Worm (Caenorhabditis elegans) whole organism, early embryonic: ENCODE data around the gene K03H1.13.

Source experiments
- B0310.2 ChIP-seq: sonication (generic microtip); optimal IDR thresholded peaks from 2 replicates; lab custom pipeline; 2016; ENCODE audit warnings: mild to moderate bottlenecking, missing genetic modification characterization, missing compliant biosample characterization
- F13C5.2 ChIP-seq: sonication (generic microtip); optimal IDR thresholded peaks from 2 replicates; lab custom pipeline; 2017; ENCODE audit warnings: mild to moderate bottlenecking, missing genetic modification characterization, inconsistent platforms, missing compliant biosample characterization
- aly-1 ChIP-seq: sonication (generic microtip); optimal IDR thresholded peaks from 2 replicates; lab custom pipeline; 2016; ENCODE audit warnings: missing genetic modification characterization, missing compliant biosample characterization
- ama-1 ChIP-seq: fragments of 150-350 bp; optimal IDR thresholded peaks from 2 replicates; lab custom pipeline; 2014
- ceh-13 ChIP-seq: fragments of 200-800 bp; sonication (Bioruptor generic); optimal IDR thresholded peaks from 2 replicates; lab custom pipeline; 2018; ENCODE audit warnings: mild to moderate bottlenecking, missing genetic modification characterization, missing compliant biosample characterization
- ceh-36 ChIP-seq: sonication (generic microtip); optimal IDR thresholded peaks from 2 replicates; lab custom pipeline; 2016; ENCODE audit warnings: missing genetic modification characterization, inconsistent platforms, missing compliant biosample characterization
- ets-7 ChIP-seq: sonication (generic microtip); optimal IDR thresholded peaks from 2 replicates; lab custom pipeline; 2016; ENCODE audit warnings: missing genotype, missing genetic modification characterization, missing compliant biosample characterization
- flt-1 ChIP-seq: fragments of 200-800 bp; sonication (Bioruptor generic); IDR thresholded peaks from 2 replicates; pipeline ENCODE4 v1.3.6; 2022; ENCODE audit warnings: missing genetic modification characterization, missing compliant biosample characterization
- hmbx-1 ChIP-seq: sonication (generic microtip); optimal IDR thresholded peaks from 2 replicates; lab custom pipeline; 2016; ENCODE audit warnings: mild to moderate bottlenecking, missing genetic modification characterization, missing compliant biosample characterization
- hmg-4 ChIP-seq: fragments of 200-800 bp; sonication (Bioruptor generic); optimal IDR thresholded peaks from 2 replicates; lab custom pipeline; 2018; ENCODE audit warnings: mild to moderate bottlenecking, missing genetic modification characterization, missing compliant biosample characterization
- hnd-1 ChIP-seq: sonication (generic microtip); optimal IDR thresholded peaks from 2 replicates; lab custom pipeline; 2016; ENCODE audit warnings: missing genetic modification characterization, missing compliant biosample characterization
- pes-1 ChIP-seq: fragments of 200-800 bp; sonication (Bioruptor generic); IDR thresholded peaks from 2 replicates; pipeline ENCODE4 v1.3.6; 2022; ENCODE audit warnings: missing genetic modification reagents, missing genetic modification characterization, missing compliant biosample characterization
- scrt-1 ChIP-seq: fragments of 200-800 bp; sonication (Bioruptor generic); IDR thresholded peaks from 2 replicates; pipeline ENCODE4 v1.3.6; 2022; ENCODE audit warnings: missing genetic modification characterization, missing compliant biosample characterization
- sea-1 ChIP-seq: fragments of 200-800 bp; sonication (Bioruptor generic); conservative IDR thresholded peaks from 2 replicates; pipeline ENCODE4 v1.3.6; 2022; ENCODE audit warnings: missing genetic modification characterization, missing compliant biosample characterization
- tbx-11 ChIP-seq: fragments of 200-800 bp; sonication (Bioruptor generic); IDR thresholded peaks from 2 replicates; pipeline ENCODE4 v1.3.6; 2022; ENCODE audit warnings: missing genetic modification characterization, missing compliant biosample characterization
- tbx-37 ChIP-seq: fragments of 200-800 bp; sonication (Bioruptor generic); conservative IDR thresholded peaks from 2 replicates; pipeline ENCODE4 v1.3.6; 2022; ENCODE audit warnings: missing genetic modification reagents, missing genetic modification characterization, missing compliant biosample characterization
- tra-4 ChIP-seq: sonication (generic microtip); optimal IDR thresholded peaks from 2 replicates; lab custom pipeline; 2017; ENCODE audit warnings: missing genetic modification characterization, missing compliant biosample characterization

Gene K03H1.13

DNA sequence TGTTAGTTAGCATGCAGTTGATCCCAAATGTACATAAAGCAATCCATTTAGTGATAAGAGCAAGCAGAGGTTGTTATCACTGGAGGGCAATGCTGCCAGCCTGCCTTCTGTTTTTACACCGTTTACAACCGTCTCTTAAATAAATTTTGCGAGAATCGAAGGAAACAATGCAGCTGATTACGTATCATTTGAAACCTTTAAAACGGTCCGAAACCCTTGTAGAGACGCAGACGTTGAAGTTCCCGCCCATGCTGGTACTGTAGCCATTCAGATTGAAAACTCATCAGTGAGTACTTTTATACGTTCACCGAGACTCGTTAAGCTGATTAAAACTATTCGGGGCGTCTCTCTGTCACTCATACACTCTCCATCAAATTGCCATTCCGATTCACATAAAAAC is 19.7 kb downstream of the K03H1.13 start:
- TF ChIP-seq aly-1 (no peak), F13C5.2 (no peak), ceh-36 (tag; lab: Kevin White, UChicago) (no peak)

DNA sequence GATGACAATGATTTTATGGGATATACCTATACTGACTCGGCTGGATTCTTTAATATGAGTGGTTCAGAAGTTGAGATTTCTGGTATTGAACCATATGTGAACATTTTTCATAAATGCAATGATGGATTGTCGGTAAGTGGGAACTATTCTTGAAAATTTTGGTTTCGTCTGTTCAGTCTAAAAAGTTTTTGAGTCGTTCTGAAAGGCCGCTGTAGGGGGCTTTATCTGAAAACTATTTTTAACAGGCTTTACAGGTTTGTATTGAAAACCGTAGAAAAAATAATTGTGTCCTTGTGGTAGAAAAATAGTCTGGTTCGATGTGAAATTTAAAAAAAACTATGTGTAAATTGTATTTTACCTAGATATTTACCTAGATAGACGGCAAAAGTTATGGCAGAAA is 20.6 kb downstream of the K03H1.13 start:
- TF ChIP-seq ets-7 (tag; lab: Kevin White, UChicago) = no peak
- TF ChIP-seq sea-1 (GFP tag; lab: Robert Waterston, UW) = no peak
- TF ChIP-seq hmg-4 (GFP tag; lab: Kevin White, UChicago) = no peak
- no peak for TF ChIP-seq hmbx-1 (tag; lab: Kevin White, UChicago)
- TF ChIP-seq pes-1 = no peak
- no peak for TF ChIP-seq ceh-13 (GFP tag; lab: Kevin White, UChicago)
- no peak for TF ChIP-seq ceh-36 (tag; lab: Kevin White, UChicago)
- no peak for TF ChIP-seq scrt-1

- TF ChIP-seq sea-1 (GFP tag; lab: Robert Waterston, UW) (no peak), hnd-1 (tag; lab: Kevin White, UChicago) (no peak), B0310.2 (tag; lab: Kevin White, UChicago) (no peak), tra-4 (no peak), ceh-13 (GFP tag; lab: Kevin White, UChicago) (no peak), ets-7 (tag; lab: Kevin White, UChicago) (no peak), flt-1 (GFP tag; lab: Robert Waterston, UW) (no peak), tbx-11 (GFP tag; lab: Robert Waterston, UW) (no peak), ama-1 (no peak), aly-1 (no peak), hmg-4 (GFP tag; lab: Kevin White, UChicago) (no peak), F13C5.2 (no peak), hmbx-1 (tag; lab: Kevin White, UChicago) (no peak), tbx-37 (GFP tag; lab: Robert Waterston, UW) (no peak)
These were observed 21.4 kb downstream of the K03H1.13 start, which contains the start of gene ttr-1 for ce11 chrIII:9928777-9929176. Gene ttr-1 (plus strand): TSS chrIII:9929077.

ce11 chrIII:9927378-9927777 is 22.8 kb downstream of the K03H1.13 start, which contains the start of gene ttr-2:
Gene ttr-2 (plus strand): TSS chrIII:9927769.
- TF ChIP-seq sea-1 (GFP tag; lab: Robert Waterston, UW) (no peak), ceh-36 (tag; lab: Kevin White, UChicago) (no peak), pes-1 (no peak), tbx-37 (GFP tag; lab: Robert Waterston, UW) (no peak)

ce11 chrIII:9926650-9927049 is 23.5 kb downstream of the K03H1.13 start, which contains the start of gene ttr-3:
Gene ttr-3 (minus strand): TSS chrIII:9926750.
- TF ChIP-seq sea-1 (GFP tag; lab: Robert Waterston, UW) (no peak), hmg-4 (GFP tag; lab: Kevin White, UChicago) (no peak), aly-1 (no peak), hmbx-1 (tag; lab: Kevin White, UChicago) (no peak), ama-1 (no peak), tra-4 (no peak), F13C5.2 (no peak), ceh-36 (tag; lab: Kevin White, UChicago) (no peak), hnd-1 (tag; lab: Kevin White, UChicago) (no peak), tbx-11 (GFP tag; lab: Robert Waterston, UW) (no peak), ets-7 (tag; lab: Kevin White, UChicago) (no peak), B0310.2 (tag; lab: Kevin White, UChicago) (no peak), ceh-13 (GFP tag; lab: Kevin White, UChicago) (no peak), tbx-37 (GFP tag; lab: Robert Waterston, UW) (no peak), flt-1 (GFP tag; lab: Robert Waterston, UW) (no peak), pes-1 (no peak), scrt-1 (no peak)

- TF ChIP-seq flt-1 (GFP tag; lab: Robert Waterston, UW) (no peak), tbx-37 (GFP tag; lab: Robert Waterston, UW) (no peak), hmbx-1 (tag; lab: Kevin White, UChicago) (no peak), hmg-4 (GFP tag; lab: Kevin White, UChicago) (no peak), scrt-1 (no peak), tbx-11 (GFP tag; lab: Robert Waterston, UW) (no peak), aly-1 (no peak), tra-4 (no peak), sea-1 (GFP tag; lab: Robert Waterston, UW) (no peak), B0310.2 (tag; lab: Kevin White, UChicago) (no peak), ceh-13 (GFP tag; lab: Kevin White, UChicago) (no peak), ceh-36 (tag; lab: Kevin White, UChicago) (no peak)
These were observed 27.3 kb downstream of the K03H1.13 start, which contains the start of gene cbp-2 for ce11 chrIII:9922874-9923273. Gene cbp-2 (plus strand): TSS chrIII:9923174.

DNA sequence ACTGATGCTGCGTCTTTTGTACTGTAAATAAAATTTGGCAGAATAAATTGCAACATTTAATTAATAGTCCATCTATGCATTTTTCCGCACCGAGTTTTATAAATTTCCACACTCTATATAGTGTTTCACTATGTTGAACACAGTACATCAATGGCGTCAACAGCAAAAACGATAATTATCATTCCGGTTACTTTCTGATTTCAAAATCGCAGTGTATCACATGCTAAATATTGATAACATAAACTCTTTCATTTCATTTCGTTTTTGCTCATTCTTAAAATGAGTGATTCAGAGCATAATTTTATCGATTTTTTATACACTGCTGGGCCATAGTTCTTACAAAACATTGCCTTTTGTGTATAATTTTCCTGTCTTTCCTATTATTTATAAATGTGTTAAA is 27.8 kb downstream of the K03H1.13 start:
- TF ChIP-seq tbx-37 (GFP tag; lab: Robert Waterston, UW) (no peak), tbx-11 (GFP tag; lab: Robert Waterston, UW) (no peak), ceh-13 (GFP tag; lab: Kevin White, UChicago) (no peak), sea-1 (GFP tag; lab: Robert Waterston, UW) (no peak), hmg-4 (GFP tag; lab: Kevin White, UChicago) (no peak), scrt-1 (no peak), B0310.2 (tag; lab: Kevin White, UChicago) (no peak), hmbx-1 (tag; lab: Kevin White, UChicago) (no peak), aly-1 (no peak), F13C5.2 (no peak), ets-7 (tag; lab: Kevin White, UChicago) (no peak), hnd-1 (tag; lab: Kevin White, UChicago) (no peak), tra-4 (no peak), ceh-36 (tag; lab: Kevin White, UChicago) (no peak), pes-1 (no peak), flt-1 (GFP tag; lab: Robert Waterston, UW) (no peak), ama-1 (no peak)

ce11 chrIII:9920764-9921163 is 29.4 kb downstream of the K03H1.13 start, which contains the start of gene F40F12.3:
Gene F40F12.3 (minus strand): TSS chrIII:9920864.
- no peak for TF ChIP-seq ceh-13 (GFP tag; lab: Kevin White, UChicago)
- no peak for TF ChIP-seq hnd-1 (tag; lab: Kevin White, UChicago)
- TF ChIP-seq ceh-36 (tag; lab: Kevin White, UChicago) = no peak
- TF ChIP-seq tbx-37 (GFP tag; lab: Robert Waterston, UW) = no peak
- no peak for TF ChIP-seq hmg-4 (GFP tag; lab: Kevin White, UChicago)
- no peak for TF ChIP-seq ets-7 (tag; lab: Kevin White, UChicago)
- no peak for TF ChIP-seq hmbx-1 (tag; lab: Kevin White, UChicago)
- no peak for TF ChIP-seq ama-1
- no peak for TF ChIP-seq sea-1 (GFP tag; lab: Robert Waterston, UW)
- no peak for TF ChIP-seq aly-1
- no peak for TF ChIP-seq F13C5.2
- no peak for TF ChIP-seq B0310.2 (tag; lab: Kevin White, UChicago)
- TF ChIP-seq scrt-1 = no peak
- no peak for TF ChIP-seq tbx-11 (GFP tag; lab: Robert Waterston, UW)
- TF ChIP-seq flt-1 (GFP tag; lab: Robert Waterston, UW) = no peak
- no peak for TF ChIP-seq pes-1
- TF ChIP-seq tra-4 = no peak
